Fruit fly (Drosophila melanogaster): Measurements from ENCODE around the gene D19B.

The D19B gene

DNA sequence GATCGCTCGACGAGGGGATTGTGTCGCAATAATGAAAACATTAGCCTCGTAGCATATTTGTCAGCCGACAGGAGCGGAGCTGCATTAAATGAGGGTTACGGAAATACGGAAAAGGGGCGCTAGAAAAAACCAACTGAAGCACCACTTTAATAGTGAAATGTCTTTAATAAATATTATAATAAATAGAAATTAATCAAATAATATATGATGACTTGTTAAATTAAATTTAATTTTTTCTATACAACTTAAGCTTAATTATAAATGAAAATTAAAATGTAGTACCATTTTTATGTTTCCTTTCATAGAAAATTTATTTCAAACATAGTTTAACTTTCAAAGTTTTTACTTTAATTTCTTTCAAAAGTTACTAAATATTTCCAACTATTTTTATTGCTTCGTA, 22.7 kb downstream of the D19B start (continued):
- TF ChIP-seq CG32532 (GFP tag; IDR thresholded peaks at IDR 0.05): no peak

DNA sequence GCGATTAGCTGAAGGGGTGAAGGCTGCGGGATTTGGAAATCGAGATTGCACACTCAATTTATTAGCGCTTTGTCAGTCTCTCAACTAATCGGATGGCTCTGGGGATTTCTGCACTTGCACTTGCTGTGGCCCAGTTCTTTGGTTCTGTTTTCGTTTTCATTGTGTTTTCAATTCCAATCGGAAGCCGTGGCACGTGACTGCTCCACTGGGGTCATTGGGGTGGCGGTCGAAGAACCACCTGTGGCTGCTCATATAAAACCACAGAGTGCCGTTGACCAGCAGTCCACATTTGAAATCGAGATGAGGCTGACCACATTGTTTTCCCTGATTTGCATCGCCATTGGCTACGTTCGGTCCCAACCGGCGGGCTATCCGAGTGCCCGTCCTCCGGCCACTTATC, 24.2 kb downstream of the D19B start, which contains the start of gene Cpr65Az:
Cpr65Az (plus strand) TSS at position 301 of the 400 bp plus-strand sequence.
- peak; percentile 14 for TF ChIP-seq sens (GFP tag)
- TF ChIP-seq chn (GFP tag; optimal IDR thresholded peaks at IDR 0.05): no peak

DNA sequence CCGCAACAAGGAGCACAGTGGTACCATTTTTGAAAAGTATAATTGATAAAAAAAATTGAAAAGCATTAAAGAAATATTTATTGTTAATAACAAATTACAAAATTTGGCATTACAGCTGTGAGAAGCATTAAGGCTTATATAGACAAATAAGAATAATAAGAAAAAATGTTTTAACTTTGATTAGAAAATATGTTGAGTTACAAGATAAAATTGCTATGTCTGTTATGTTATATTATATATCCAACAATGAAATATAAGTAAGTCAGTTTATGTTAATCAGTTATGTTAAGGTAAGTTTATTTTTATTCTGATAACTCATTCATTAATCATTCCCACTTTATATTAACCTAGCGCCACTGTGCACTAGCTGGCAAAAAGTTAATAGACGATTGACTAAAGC, 24.9 kb downstream of the D19B start:
- TF ChIP-seq sr (GFP tag; IDR thresholded peaks at IDR 0.05): no peak
- no peak for TF ChIP-seq sd (tag; optimal IDR thresholded peaks at IDR 0.05)
- no peak for TF ChIP-seq CG7963 (GFP tag; IDR thresholded peaks at IDR 0.05; ENCODE audit: partially characterized antibody)
- TF ChIP-seq Antp (GFP tag; optimal IDR thresholded peaks at IDR 0.05): no peak
- TF ChIP-seq CG6765 (GFP tag; optimal IDR thresholded peaks at IDR 0.05): no peak
- TF ChIP-seq CG4404 (GFP tag; IDR thresholded peaks at IDR 0.05): no peak
- no peak for TF ChIP-seq pb (GFP tag; optimal IDR thresholded peaks at IDR 0.05)
- TF ChIP-seq CG12071 (GFP tag; optimal IDR thresholded peaks at IDR 0.05): no peak
- TF ChIP-seq CG18599 (GFP tag; optimal IDR thresholded peaks at IDR 0.05): no peak
- TF ChIP-seq CTCF (GFP tag; optimal IDR thresholded peaks at IDR 0.05): no peak
- no peak for TF ChIP-seq mam (GFP tag; optimal IDR thresholded peaks at IDR 0.05)
- TF ChIP-seq CG8281 (tag; optimal IDR thresholded peaks at IDR 0.05): no peak
- TF ChIP-seq HLH54F (GFP tag; optimal IDR thresholded peaks at IDR 0.05): no peak
- TF ChIP-seq MESR4 (GFP tag; optimal IDR thresholded peaks at IDR 0.05): no peak
- TF ChIP-seq CG12659 (GFP tag; optimal IDR thresholded peaks at IDR 0.05): no peak
- no peak for TF ChIP-seq CG31224 (GFP tag; IDR thresholded peaks at IDR 0.05)
- no peak for TF ChIP-seq CG1602 (GFP tag; optimal IDR thresholded peaks at IDR 0.05)
- no peak for TF ChIP-seq rib (GFP tag; IDR thresholded peaks at IDR 0.05)
- no peak for TF ChIP-seq jing (GFP tag; optimal IDR thresholded peaks at IDR 0.05)
- no peak for TF ChIP-seq fd64A (GFP tag; optimal IDR thresholded peaks at IDR 0.05)
- TF ChIP-seq CG16863 (GFP tag; optimal IDR thresholded peaks at IDR 0.05): no peak
- TF ChIP-seq wek (GFP tag; optimal IDR thresholded peaks at IDR 0.05): no peak
- TF ChIP-seq Side (GFP tag; optimal IDR thresholded peaks at IDR 0.05): no peak
- TF ChIP-seq CG9437 (GFP tag; optimal IDR thresholded peaks at IDR 0.05): no peak
- no peak for TF ChIP-seq CG2129 (GFP tag; IDR thresholded peaks at IDR 0.05; ENCODE audit: partially characterized antibody)
- no peak for TF ChIP-seq run (tag; optimal IDR thresholded peaks at IDR 0.05)
- no peak for TF ChIP-seq bab2 (GFP tag; optimal IDR thresholded peaks at IDR 0.05)
- TF ChIP-seq sens-2 (GFP tag; IDR thresholded peaks at IDR 0.05): no peak
- TF ChIP-seq Scr (GFP tag; IDR thresholded peaks at IDR 0.05; ENCODE audit: partially characterized antibody): no peak
- no peak for TF ChIP-seq vfl (GFP tag; optimal IDR thresholded peaks at IDR 0.05)
- TF ChIP-seq Opbp (GFP tag; IDR thresholded peaks at IDR 0.05; ENCODE audit: partially characterized antibody): no peak
- TF ChIP-seq Nf-YA (GFP tag; IDR thresholded peaks at IDR 0.05): no peak
- TF ChIP-seq Ets65A (GFP tag): no peak
- TF ChIP-seq Dp (GFP tag; optimal IDR thresholded peaks at IDR 0.05): no peak
- no peak for TF ChIP-seq toy (GFP tag; IDR thresholded peaks at IDR 0.05)
- TF ChIP-seq CG18011 (GFP tag; optimal IDR thresholded peaks at IDR 0.05): no peak
- TF ChIP-seq CG1529 (GFP tag; optimal IDR thresholded peaks at IDR 0.05): no peak
- no peak for TF ChIP-seq CG3995 (GFP tag; optimal IDR thresholded peaks at IDR 0.05)
- TF ChIP-seq CG14710 (tag; optimal IDR thresholded peaks at IDR 0.05): peak; percentile 58
- TF ChIP-seq CG3847 (GFP tag; IDR thresholded peaks at IDR 0.05): no peak
- no peak for TF ChIP-seq chm (GFP tag; IDR thresholded peaks at IDR 0.05)
- no peak for TF ChIP-seq fd102C (GFP tag; optimal IDR thresholded peaks at IDR 0.05)
- TF ChIP-seq ems (GFP tag; optimal IDR thresholded peaks at IDR 0.05): no peak
- no peak for TF ChIP-seq CG15269 (tag; optimal IDR thresholded peaks at IDR 0.05)
- no peak for TF ChIP-seq CG10462 (GFP tag; optimal IDR thresholded peaks at IDR 0.05)
- TF ChIP-seq CG16813 (GFP tag; IDR thresholded peaks at IDR 0.05; ENCODE audit: partially characterized antibody): no peak

All from whole organism, embryonic.